Worm (Caenorhabditis elegans) whole organism, late embryonic: ENCODE measurements around the gene srh-268.

Experiments used
- C08G9.2 ChIP-seq: sonication (generic microtip); optimal IDR thresholded peaks from 2 replicates; lab custom pipeline; 2016; ENCODE audit warnings: mild to moderate bottlenecking, missing genetic modification characterization, moderate library complexity, missing compliant biosample characterization
- C38D4.7 ChIP-seq: fragments of 200-800 bp; sonication (Bioruptor generic); optimal IDR thresholded peaks from 2 replicates; lab custom pipeline; 2018; ENCODE audit warnings: mild to moderate bottlenecking, missing genetic modification characterization, moderate library complexity, missing compliant biosample characterization
- F13H6.1 ChIP-seq: sonication (generic microtip); optimal IDR thresholded peaks from 2 replicates; lab custom pipeline; 2016; ENCODE audit warnings: missing genetic modification characterization, missing compliant biosample characterization
- K02D7.2 ChIP-seq: sonication (generic microtip); optimal IDR thresholded peaks from 2 replicates; lab custom pipeline; 2017; ENCODE audit warnings: mild to moderate bottlenecking, missing genetic modification characterization, missing compliant biosample characterization
- K09A11.1 ChIP-seq: sonication (generic microtip); optimal IDR thresholded peaks from 2 replicates; lab custom pipeline; 2017; ENCODE audit warnings: antibody characterized with exemption, mild to moderate bottlenecking, missing genetic modification characterization, missing compliant biosample characterization; ENCODE audit not compliant: insufficient read depth
- ahr-1 ChIP-seq: sonication (generic microtip); optimal IDR thresholded peaks from 2 replicates; lab custom pipeline; 2016; ENCODE audit warnings: missing genetic modification characterization, missing compliant biosample characterization
- ama-1 ChIP-seq: fragments of 150-350 bp; optimal IDR thresholded peaks from 2 replicates; lab custom pipeline; 2014
- ceh-14 ChIP-seq: sonication (generic microtip); optimal IDR thresholded peaks from 2 replicates; lab custom pipeline; 2016; ENCODE audit warnings: missing genotype, missing genetic modification characterization, missing compliant biosample characterization
- ceh-18 ChIP-seq: sonication (generic microtip); optimal IDR thresholded peaks from 2 replicates; lab custom pipeline; 2016; ENCODE audit warnings: missing genetic modification characterization, missing compliant biosample characterization
- ceh-30 ChIP-seq: fragments of 150-350 bp; optimal IDR thresholded peaks from 2 replicates; lab custom pipeline; 2014; ENCODE audit warnings: missing biosample characterization, missing genetic modification characterization
- ceh-31 ChIP-seq: sonication (generic microtip); optimal IDR thresholded peaks from 2 replicates; lab custom pipeline; 2016; ENCODE audit warnings: missing genetic modification characterization, missing compliant biosample characterization
- ceh-45 ChIP-seq: fragments of 200-800 bp; sonication (Bioruptor generic); IDR thresholded peaks from 2 replicates; pipeline ENCODE4 v1.3.6; 2022; ENCODE audit warnings: missing genetic modification reagents, missing genetic modification characterization, missing compliant biosample characterization
- ceh-48 ChIP-seq: sonication (generic microtip); optimal IDR thresholded peaks from 2 replicates; lab custom pipeline; 2016; ENCODE audit warnings: missing genetic modification characterization, inconsistent platforms, missing compliant biosample characterization
- ceh-6 ChIP-seq: fragments of 200-800 bp; sonication (Bioruptor generic); optimal IDR thresholded peaks from 2 replicates; lab custom pipeline; 2018; ENCODE audit warnings: mild to moderate bottlenecking, missing genetic modification characterization, missing compliant biosample characterization
- eyg-1 ChIP-seq: sonication (generic microtip); optimal IDR thresholded peaks from 2 replicates; lab custom pipeline; 2016; ENCODE audit warnings: missing genotype, missing genetic modification characterization, missing compliant biosample characterization
- fax-1 ChIP-seq: sonication (generic microtip); optimal IDR thresholded peaks from 2 replicates; lab custom pipeline; 2016; ENCODE audit warnings: missing genotype, missing genetic modification characterization, missing compliant biosample characterization
- fkh-10 ChIP-seq: fragments of 150-350 bp; optimal IDR thresholded peaks from 2 replicates; lab custom pipeline; 2014; ENCODE audit warnings: missing biosample characterization, missing genetic modification reagents, missing genetic modification characterization
- fkh-6 ChIP-seq: sonication (generic microtip); optimal IDR thresholded peaks from 2 replicates; lab custom pipeline; 2016; ENCODE audit warnings: missing genetic modification characterization, missing compliant biosample characterization
- gmeb-2 ChIP-seq: sonication (generic microtip); optimal IDR thresholded peaks from 2 replicates; lab custom pipeline; 2016; ENCODE audit warnings: missing genetic modification characterization, inconsistent platforms, missing compliant biosample characterization
- hlh-13 ChIP-seq: fragments of 200-800 bp; sonication (Bioruptor generic); optimal IDR thresholded peaks from 2 replicates; lab custom pipeline; 2018; ENCODE audit warnings: mild to moderate bottlenecking, missing genetic modification characterization, missing compliant biosample characterization
- hlh-30 ChIP-seq: sonication (generic microtip); optimal IDR thresholded peaks from 2 replicates; lab custom pipeline; 2017; ENCODE audit warnings: antibody characterized with exemption, missing genetic modification characterization, missing compliant biosample characterization; ENCODE audit not compliant: insufficient read depth
- hlh-8 ChIP-seq: sonication (generic microtip); optimal IDR thresholded peaks from 2 replicates; lab custom pipeline; 2016; ENCODE audit warnings: missing genotype, missing genetic modification characterization, missing compliant biosample characterization
- lim-6 ChIP-seq: sonication (generic microtip); optimal IDR thresholded peaks from 2 replicates; lab custom pipeline; 2016; ENCODE audit warnings: missing genetic modification characterization, missing compliant biosample characterization
- lin-11 ChIP-seq: fragments of 200-800 bp; sonication (Bioruptor generic); optimal IDR thresholded peaks from 2 replicates; lab custom pipeline; 2018; ENCODE audit warnings: mild to moderate bottlenecking, missing genetic modification characterization, missing compliant biosample characterization
- nfya-1 ChIP-seq: sonication (generic microtip); optimal IDR thresholded peaks from 2 replicates; lab custom pipeline; 2017; ENCODE audit warnings: missing genetic modification characterization, mild to moderate bottlenecking, missing compliant biosample characterization, antibody characterized with exemption, moderate library complexity
- nhr-232 ChIP-seq: sonication (generic microtip); optimal IDR thresholded peaks from 2 replicates; lab custom pipeline; 2016; ENCODE audit warnings: missing genetic modification characterization, missing compliant biosample characterization
- pat-9 ChIP-seq: fragments of 200-800 bp; sonication (Bioruptor generic); optimal IDR thresholded peaks from 2 replicates; lab custom pipeline; 2018; ENCODE audit warnings: mild to moderate bottlenecking, missing genetic modification characterization, moderate library complexity, missing compliant biosample characterization
- pha-4 ChIP-seq: fragments of 150-350 bp; optimal IDR thresholded peaks from 2 replicates; lab custom pipeline; 2018; ENCODE audit warnings: missing biosample characterization, missing genetic modification reagents, missing genetic modification characterization
- pros-1 ChIP-seq: fragments of 150-350 bp; optimal IDR thresholded peaks from 2 replicates; lab custom pipeline; 2014; ENCODE audit warnings: missing biosample characterization, missing genetic modification reagents, missing genetic modification characterization
- sdc-2 ChIP-seq: sonication (generic microtip); optimal IDR thresholded peaks from 2 replicates; lab custom pipeline; 2016; ENCODE audit warnings: missing genotype, missing genetic modification characterization, missing compliant biosample characterization
- sox-4 ChIP-seq: sonication (generic microtip); optimal IDR thresholded peaks from 2 replicates; lab custom pipeline; 2017; ENCODE audit warnings: mild to moderate bottlenecking, missing genetic modification characterization, inconsistent platforms, missing compliant biosample characterization
- syd-9 ChIP-seq: sonication (generic microtip); optimal IDR thresholded peaks from 2 replicates; lab custom pipeline; 2016; ENCODE audit warnings: mild to moderate bottlenecking, missing genetic modification characterization, moderate library complexity, missing compliant biosample characterization
- unc-3 ChIP-seq, 2 experiments: fragments of 200-800 bp in 1 of 2; sonication (Bioruptor generic) in 1 of 2; sonication (generic microtip) in 1 of 2; conservative IDR thresholded peaks in 1 of 2; optimal IDR thresholded peaks in 1 of 2; 2 replicates each; pipeline versions ENCODE4 v1.3.6 to Lab custom; 2016 to 2022; ENCODE audit warnings: missing compliant biosample characterization in 2 of 2, missing genetic modification characterization in 2 of 2, missing genetic modification reagents in 1 of 2
- unc-42 ChIP-seq: sonication (generic microtip); optimal IDR thresholded peaks from 2 replicates; lab custom pipeline; 2016; ENCODE audit warnings: missing genotype, missing genetic modification characterization, missing compliant biosample characterization
- unc-55 ChIP-seq: sonication (generic microtip); optimal IDR thresholded peaks from 2 replicates; lab custom pipeline; 2017; ENCODE audit warnings: missing biosample characterization, missing genetic modification reagents, missing genetic modification characterization
- zip-5 ChIP-seq: sonication (generic microtip); optimal IDR thresholded peaks from 2 replicates; lab custom pipeline; 2016; ENCODE audit warnings: missing genetic modification characterization, missing compliant biosample characterization
- ztf-16 ChIP-seq: sonication (generic microtip); optimal IDR thresholded peaks from 2 replicates; lab custom pipeline; 2017; ENCODE audit warnings: missing genetic modification characterization, missing compliant biosample characterization

The srh-268 gene

ce11 chrV:7562947-7563346, 23.8 kb downstream of the srh-268 start, which contains the start of gene F19F10.1:
Gene F19F10.1, plus strand, starts transcription at chrV:7563247.
- no peak for TF ChIP-seq gmeb-2 (tag; lab: Kevin White, UChicago)
- no peak for TF ChIP-seq nhr-232 (tag; lab: Kevin White, UChicago)
- TF ChIP-seq ahr-1 (tag; lab: Kevin White, UChicago) = no peak
- TF ChIP-seq ceh-48 (tag; lab: Kevin White, UChicago) = no peak
- TF ChIP-seq nfya-1 = no peak
- no peak for TF ChIP-seq eyg-1
- TF ChIP-seq unc-55 (GFP tag; lab: Kevin White, UChicago) = no peak
- no peak for TF ChIP-seq lim-6 (tag; lab: Kevin White, UChicago)
- TF ChIP-seq F13H6.1 (tag; lab: Kevin White, UChicago) = no peak
- no peak for TF ChIP-seq pros-1 (tag; lab: Kevin White, UChicago)
- TF ChIP-seq ceh-18 (tag; lab: Kevin White, UChicago) = no peak
- TF ChIP-seq, all 69 proteins: peak for 0

ce11 chrV:7570290-7570689, 31.2 kb downstream of the srh-268 start, which contains the start of gene clec-212:
Gene clec-212, minus strand, starts transcription at chrV:7570390.
- TF ChIP-seq pha-4 = no peak
- TF ChIP-seq F13H6.1 (tag; lab: Kevin White, UChicago) = no peak
- no peak for TF ChIP-seq ceh-45 (GFP tag; lab: Robert Waterston, UW)
- no peak for TF ChIP-seq ztf-16 (tag; lab: Kevin White, UChicago)
- TF ChIP-seq unc-3 (GFP tag; conservative IDR thresholded peaks at IDR 0.05; lab: Robert Waterston, UW) = no peak
- TF ChIP-seq unc-3 (tag; optimal IDR thresholded peaks at IDR 0.05; lab: Kevin White, UChicago) = no peak
- TF ChIP-seq ama-1 (lab: Kevin White, UChicago) = no peak
- no peak for TF ChIP-seq hlh-30 (tag; lab: Kevin White, UChicago)
- TF ChIP-seq K02D7.2 = no peak
- no peak for TF ChIP-seq sox-4 (tag; lab: Kevin White, UChicago)
- TF ChIP-seq nhr-232 (tag; lab: Kevin White, UChicago) = no peak
- no peak for TF ChIP-seq ceh-30 (tag; lab: Kevin White, UChicago)
- TF ChIP-seq sdc-2 (tag; lab: Kevin White, UChicago) = no peak
- no peak for TF ChIP-seq zip-5
- no peak for TF ChIP-seq fkh-6
- no peak for TF ChIP-seq ceh-6
- TF ChIP-seq ceh-14 (tag; lab: Kevin White, UChicago) = no peak
- no peak for TF ChIP-seq unc-42 (tag; lab: Kevin White, UChicago)
- TF ChIP-seq fax-1 (tag; lab: Kevin White, UChicago) = no peak
- no peak for TF ChIP-seq hlh-8
- TF ChIP-seq syd-9 (tag; lab: Kevin White, UChicago) = no peak
- TF ChIP-seq, all 69 proteins: peak for 0

- TF ChIP-seq lin-11 (tag; lab: Kevin White, UChicago) (no peak), hlh-13 (no peak), K09A11.1 (tag; lab: Kevin White, UChicago) (no peak), pat-9 (tag; lab: Kevin White, UChicago) (no peak), C08G9.2 (no peak), sox-4 (tag; lab: Kevin White, UChicago) (no peak), zip-5 (no peak), C38D4.7 (GFP tag; lab: Kevin White, UChicago) (no peak), fkh-10 (GFP tag; lab: Kevin White, UChicago) (no peak), ceh-31 (tag; lab: Kevin White, UChicago) (no peak)
These were observed 31.8 kb downstream of the srh-268 start, which contains the start of gene F19F10.14 for ce11 chrV:7570955-7571354. Gene F19F10.14, minus strand, starts transcription at chrV:7571055.

- TF ChIP-seq unc-42 (tag; lab: Kevin White, UChicago) = peak; percentile 66
- no peak for TF ChIP-seq ceh-6
These were observed 36.4 kb downstream of the srh-268 start, which contains the start of the genes snu-66 and ints-9 for ce11 chrV:7575563-7575962. Gene snu-66, minus strand, starts transcription at chrV:7575670. Gene ints-9, plus strand, starts transcription at chrV:7575802.
